Worm (Caenorhabditis elegans): ENCODE results near the gene R12C12.10.

The R12C12.10 gene

DNA sequence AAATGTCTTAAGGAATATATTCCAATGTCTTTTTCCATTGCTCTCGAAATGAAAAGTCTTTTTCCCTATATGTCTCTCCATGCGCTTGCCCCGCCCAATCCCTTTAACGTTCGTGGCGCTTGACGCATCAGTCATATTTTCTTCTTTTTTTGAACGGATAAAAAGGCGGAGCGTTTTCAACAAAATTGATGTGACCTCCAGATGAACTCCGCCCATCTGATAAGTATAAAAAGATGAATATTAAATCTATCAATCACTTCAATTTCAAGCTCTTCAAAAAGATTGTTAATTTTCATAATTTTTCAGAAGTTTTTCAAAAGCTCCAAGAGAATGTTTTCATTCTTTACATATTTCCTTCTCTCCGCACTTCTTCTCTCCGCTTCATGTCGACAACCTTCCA is 47.0 kb downstream of the R12C12.10 start, which contains the start of gene ins-4:
Gene ins-4 (plus strand): TSS at position 301 of the 400 bp plus-strand sequence.
- no peak for TF ChIP-seq ceh-82 (tag; optimal IDR thresholded peaks at IDR 0.05)
- no peak for TF ChIP-seq fkh-10 (GFP tag; optimal IDR thresholded peaks at IDR 0.05)
- TF ChIP-seq sup-37 (GFP tag; optimal IDR thresholded peaks at IDR 0.05) = no peak
- no peak for TF ChIP-seq mep-1 (tag; optimal IDR thresholded peaks at IDR 0.05)
- TF ChIP-seq irx-1 (tag; optimal IDR thresholded peaks at IDR 0.05) = no peak
- TF ChIP-seq F16B12.6 (tag; optimal IDR thresholded peaks at IDR 0.05) = no peak
- TF ChIP-seq fkh-8 (tag; optimal IDR thresholded peaks at IDR 0.05) = no peak
- TF ChIP-seq C16A3.4 (tag; optimal IDR thresholded peaks at IDR 0.05) = no peak
- no peak for TF ChIP-seq blmp-1 (tag; optimal IDR thresholded peaks at IDR 0.05)
- no peak for TF ChIP-seq ceh-8 (GFP tag; optimal IDR thresholded peaks at IDR 0.05)
- no peak for TF ChIP-seq unc-30 (tag; optimal IDR thresholded peaks at IDR 0.05)
- no peak for TF ChIP-seq nhr-12 (tag; optimal IDR thresholded peaks at IDR 0.05)
- TF ChIP-seq xbp-1 (tag; optimal IDR thresholded peaks at IDR 0.05) = no peak
- TF ChIP-seq ceh-90 (tag; optimal IDR thresholded peaks at IDR 0.05) = no peak
- no peak for TF ChIP-seq ces-1 (GFP tag; optimal IDR thresholded peaks at IDR 0.05)
- no peak for TF ChIP-seq lin-35 (GFP tag; optimal IDR thresholded peaks at IDR 0.05)
- no peak for TF ChIP-seq unc-130 (tag; optimal IDR thresholded peaks at IDR 0.05)
